Worm (Caenorhabditis elegans): ENCODE measurements around the gene F42A9.8.

DNA sequence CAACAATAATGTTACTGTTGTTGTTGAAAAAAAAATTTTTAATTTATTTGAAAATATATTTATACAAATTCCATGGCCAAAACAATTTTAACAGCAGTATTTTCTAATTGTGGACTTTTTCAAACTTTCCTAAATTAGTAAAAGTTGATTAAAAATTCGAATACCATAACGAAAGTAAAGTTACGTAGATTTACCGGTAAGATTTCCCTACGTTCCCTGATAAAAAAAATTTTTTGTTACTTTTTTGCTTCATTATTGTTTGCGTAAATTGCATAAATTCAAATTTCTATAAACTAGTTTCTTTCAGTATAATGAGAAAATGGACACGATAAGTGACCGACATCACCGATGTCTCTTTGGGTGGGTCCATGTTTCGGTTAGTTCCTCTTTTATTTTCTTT is 9.7 kb downstream of the F42A9.8 start, which contains the start of gene F42A9.6:
- TF ChIP-seq K12H6.12 (tag; optimal IDR thresholded peaks at IDR 0.05), result no peak
- TF ChIP-seq F55B11.4 (tag; optimal IDR thresholded peaks at IDR 0.05; ENCODE audit: borderline replicate concordance, insufficient read depth), result no peak
- no peak for TF ChIP-seq pha-4 (tag; optimal IDR thresholded peaks at IDR 0.05)
- no peak for TF ChIP-seq rpc-1 (optimal IDR thresholded peaks at IDR 0.05)
- no peak for TF ChIP-seq rpc-1 (tag; optimal IDR thresholded peaks at IDR 0.05)
- TF ChIP-seq dpl-1 (GFP tag; optimal IDR thresholded peaks at IDR 0.05), result no peak
- no peak for TF ChIP-seq mel-28 (tag; optimal IDR thresholded peaks at IDR 0.05; ENCODE audit: borderline replicate concordance)
- TF ChIP-seq snpc-4 (GFP tag; optimal IDR thresholded peaks at IDR 0.05), result no peak
- TF ChIP-seq snpc-4 (tag; optimal IDR thresholded peaks at IDR 0.05), result no peak
